Worm (Caenorhabditis elegans) whole organism, L2 larva: ENCODE data around the gene H17B01.5.

Experiments
- C34F6.9 ChIP-seq: fragments of 150-350 bp; optimal IDR thresholded peaks from 2 replicates; lab custom pipeline; 2014; ENCODE audit warnings: missing biosample characterization, missing genetic modification characterization
- F13H6.1 ChIP-seq: sonication (generic microtip); optimal IDR thresholded peaks from 2 replicates; lab custom pipeline; 2016; ENCODE audit warnings: missing genetic modification characterization, missing compliant biosample characterization
- R02D3.7 ChIP-seq: fragments of 150-350 bp; optimal IDR thresholded peaks from 2 replicates; lab custom pipeline; 2014; ENCODE audit warnings: missing biosample characterization, missing genetic modification characterization
- Y55F3AM.14 ChIP-seq: fragments of 200-800 bp; sonication (Bioruptor generic); optimal IDR thresholded peaks from 2 replicates; lab custom pipeline; 2018; ENCODE audit warnings: mild to moderate bottlenecking, missing genetic modification characterization, missing compliant biosample characterization
- ZK546.5 ChIP-seq: sonication (generic microtip); optimal IDR thresholded peaks from 2 replicates; lab custom pipeline; 2017; ENCODE audit warnings: missing biosample characterization, missing genetic modification characterization
- alr-1 ChIP-seq: fragments of 150-350 bp; optimal IDR thresholded peaks from 2 replicates; lab custom pipeline; 2014; ENCODE audit warnings: missing biosample characterization, missing genetic modification characterization
- aly-2 ChIP-seq: fragments of 150-350 bp; optimal IDR thresholded peaks from 2 replicates; lab custom pipeline; 2014; ENCODE audit warnings: missing biosample characterization, missing genetic modification characterization
- ama-1 ChIP-seq: fragments of 150-350 bp; optimal IDR thresholded peaks from 2 replicates; lab custom pipeline; 2018; ENCODE audit warnings: inconsistent platforms
- ceh-82 ChIP-seq: fragments of 150-350 bp; optimal IDR thresholded peaks from 2 replicates; lab custom pipeline; 2014; ENCODE audit warnings: missing biosample characterization, missing genetic modification characterization
- crh-2 ChIP-seq: sonication (generic microtip); optimal IDR thresholded peaks from 2 replicates; lab custom pipeline; 2017; ENCODE audit warnings: missing biosample characterization, missing genetic modification characterization
- egl-27 ChIP-seq: sonication (generic microtip); optimal IDR thresholded peaks from 3 replicates; lab custom pipeline; 2017; ENCODE audit warnings: missing biosample characterization, missing genetic modification reagents, missing genetic modification characterization
- elt-1 ChIP-seq: fragments of 150-350 bp; optimal IDR thresholded peaks from 2 replicates; lab custom pipeline; 2014; ENCODE audit warnings: missing biosample characterization, missing genetic modification characterization
- elt-3 ChIP-seq: sonication (generic microtip); optimal IDR thresholded peaks from 2 replicates; lab custom pipeline; 2017; ENCODE audit warnings: missing biosample characterization, missing genetic modification characterization
- fos-1 ChIP-seq: fragments of 150-350 bp; optimal IDR thresholded peaks from 2 replicates; lab custom pipeline; 2014; ENCODE audit warnings: missing biosample characterization, missing genetic modification characterization
- gmeb-1 ChIP-seq: fragments of 150-350 bp; optimal IDR thresholded peaks from 2 replicates; lab custom pipeline; 2014; ENCODE audit warnings: missing biosample characterization, missing genetic modification characterization
- lin-11 ChIP-seq: fragments of 150-350 bp; sonication (generic microtip); optimal IDR thresholded peaks from 2 replicates; lab custom pipeline; 2014; ENCODE audit warnings: missing biosample characterization, missing genetic modification characterization, inconsistent platforms, mixed read lengths
- lin-13 ChIP-seq: fragments of 150-350 bp; optimal IDR thresholded peaks from 2 replicates; lab custom pipeline; 2014; ENCODE audit warnings: missing biosample characterization, missing genetic modification reagents, missing genetic modification characterization
- lsy-2 ChIP-seq, 2 experiments: fragments of 150-350 bp in 1 of 2; sonication (generic microtip) in 1 of 2; optimal IDR thresholded peaks; 2 replicates each; lab custom pipeline; 2014 to 2017; ENCODE audit warnings: missing biosample characterization in 2 of 2, missing genetic modification characterization in 2 of 2
- mdl-1 ChIP-seq, 2 experiments: fragments of 150-350 bp in 1 of 2; sonication (generic microtip) in 1 of 2; optimal IDR thresholded peaks; 2 replicates each; lab custom pipeline; 2017; ENCODE audit warnings: missing biosample characterization in 2 of 2, missing genetic modification characterization in 2 of 2
- nhr-11 ChIP-seq: fragments of 150-350 bp; optimal IDR thresholded peaks from 2 replicates; lab custom pipeline; 2014; ENCODE audit warnings: missing biosample characterization, missing genetic modification characterization
- nhr-129 ChIP-seq: fragments of 150-350 bp; optimal IDR thresholded peaks from 2 replicates; lab custom pipeline; 2014; ENCODE audit warnings: missing biosample characterization, missing genetic modification characterization
- nhr-21 ChIP-seq: fragments of 150-350 bp; optimal IDR thresholded peaks from 2 replicates; lab custom pipeline; 2014; ENCODE audit warnings: missing biosample characterization, missing genetic modification characterization
- nhr-23 ChIP-seq: fragments of 150-350 bp; optimal IDR thresholded peaks from 2 replicates; lab custom pipeline; 2014; ENCODE audit warnings: missing biosample characterization, missing genetic modification reagents, missing genetic modification characterization
- nhr-25 ChIP-seq: fragments of 150-350 bp; sonication (generic microtip); optimal IDR thresholded peaks from 3 replicates; lab custom pipeline; 2014; ENCODE audit warnings: missing biosample characterization, missing genetic modification characterization
- nhr-6 ChIP-seq: fragments of 150-350 bp; optimal IDR thresholded peaks from 2 replicates; lab custom pipeline; 2014; ENCODE audit warnings: missing biosample characterization, missing genetic modification characterization
- nhr-77 ChIP-seq: fragments of 150-350 bp; optimal IDR thresholded peaks from 2 replicates; lab custom pipeline; 2014; ENCODE audit warnings: missing biosample characterization, missing genetic modification characterization
- peb-1 ChIP-seq: fragments of 150-350 bp; optimal IDR thresholded peaks from 2 replicates; lab custom pipeline; 2014; ENCODE audit warnings: missing biosample characterization, missing genetic modification characterization
- sma-3 ChIP-seq: sonication (generic microtip); optimal IDR thresholded peaks from 2 replicates; lab custom pipeline; 2016; ENCODE audit warnings: missing genetic modification reagents, missing genetic modification characterization, missing compliant biosample characterization
- sma-9 ChIP-seq, 2 experiments: fragments of 150-350 bp in 1 of 2; sonication (generic microtip) in 1 of 2; optimal IDR thresholded peaks; 2 replicates each; lab custom pipeline; 2014 to 2016; ENCODE audit warnings: missing genetic modification characterization in 2 of 2, mild to moderate bottlenecking in 1 of 2, missing biosample characterization in 1 of 2, missing compliant biosample characterization in 1 of 2, missing genetic modification reagents in 1 of 2, moderate library complexity in 1 of 2
- snpc-4 ChIP-seq: fragments of 150-350 bp; optimal IDR thresholded peaks from 2 replicates; lab custom pipeline; 2014; ENCODE audit warnings: missing biosample characterization, missing genetic modification characterization
- unc-39 ChIP-seq: fragments of 150-350 bp; optimal IDR thresholded peaks from 2 replicates; lab custom pipeline; 2014; ENCODE audit warnings: missing biosample characterization, missing genetic modification characterization
- unc-62 ChIP-seq: fragments of 150-350 bp; optimal IDR thresholded peaks from 2 replicates; lab custom pipeline; 2014; ENCODE audit warnings: missing biosample characterization, missing genetic modification reagents, missing genetic modification characterization
- zag-1 ChIP-seq: fragments of 150-350 bp; optimal IDR thresholded peaks from 2 replicates; lab custom pipeline; 2014; ENCODE audit warnings: missing biosample characterization, missing genetic modification characterization
- ztf-1 ChIP-seq: fragments of 200-800 bp; sonication (Bioruptor generic); conservative IDR thresholded peaks from 2 replicates; pipeline ENCODE4 v1.3.6; 2022; ENCODE audit warnings: missing genetic modification characterization, missing compliant biosample characterization
- ztf-11 ChIP-seq: sonication (generic microtip); optimal IDR thresholded peaks from 2 replicates; lab custom pipeline; 2017; ENCODE audit warnings: missing biosample characterization, missing genetic modification characterization

The H17B01.5 gene

DNA sequence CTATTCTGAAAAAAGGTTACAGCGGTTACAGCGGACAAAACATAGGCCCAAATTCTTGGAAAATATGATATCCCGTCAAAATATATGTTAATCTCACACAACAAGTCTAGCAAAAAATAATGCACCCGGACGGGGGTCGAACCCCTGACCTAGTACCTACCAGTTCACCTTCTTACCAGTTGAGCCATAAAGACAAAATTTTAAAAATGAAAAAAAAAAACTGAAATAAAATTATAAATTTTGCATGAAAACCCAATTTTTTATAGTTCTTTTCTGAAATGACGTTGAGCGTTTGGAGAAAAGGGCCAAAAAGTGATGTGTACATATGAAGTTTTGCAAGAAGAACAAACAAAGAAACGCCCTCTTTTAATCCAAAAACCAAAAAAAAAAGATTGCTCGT, 9.0 kb upstream of the H17B01.5 start:
- TF ChIP-seq ZK546.5 (tag; lab: Kevin White, UChicago) (no peak), nhr-21 (tag; lab: Kevin White, UChicago) (no peak), elt-1 (tag; lab: Kevin White, UChicago) (no peak), nhr-11 (no peak), nhr-129 (tag; lab: Kevin White, UChicago) (no peak), ztf-1 (GFP tag; lab: Robert Waterston, UW) (no peak), aly-2 (tag; lab: Kevin White, UChicago) (no peak), ztf-11 (tag; lab: Kevin White, UChicago) (no peak), sma-9 (GFP tag; optimal IDR thresholded peaks at IDR 0.05; lab: Kevin White, UChicago) (no peak), sma-9 (tag; optimal IDR thresholded peaks at IDR 0.05; lab: Kevin White, UChicago) (no peak), Y55F3AM.14 (no peak), nhr-23 (tag; lab: Kevin White, UChicago) (no peak), alr-1 (tag; lab: Kevin White, UChicago) (no peak), sma-3 (GFP tag; lab: Kevin White, UChicago) (no peak), lin-13 (GFP tag; lab: Kevin White, UChicago) (no peak), C34F6.9 (no peak), fos-1 (tag; lab: Kevin White, UChicago) (no peak), snpc-4 (tag; lab: Kevin White, UChicago) (no peak), ceh-82 (no peak), mdl-1 (tag; optimal IDR thresholded peaks at IDR 0.05; lab: Kevin White, UChicago) (no peak)

DNA sequence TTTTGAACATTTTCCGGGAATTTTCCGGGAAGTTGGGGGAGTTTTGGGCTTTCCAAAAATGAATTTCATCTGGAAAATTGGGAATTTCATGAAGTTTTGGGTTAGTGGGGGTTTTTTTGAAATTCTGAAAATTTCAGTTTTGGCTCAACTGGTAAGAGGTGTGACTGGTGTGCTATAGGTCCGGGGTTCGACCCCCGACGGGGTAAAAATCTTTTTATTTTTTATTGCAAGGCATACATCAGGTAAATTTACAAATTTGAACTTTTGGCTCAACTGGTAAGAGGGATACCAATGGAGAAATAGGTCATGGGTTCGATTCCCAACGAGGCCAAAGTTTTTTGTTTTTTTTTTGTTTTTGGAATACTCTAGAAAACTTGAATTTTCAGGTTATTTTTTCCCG, 8.3 kb upstream of the H17B01.5 start:
- TF ChIP-seq nhr-21 (tag; lab: Kevin White, UChicago) (no peak), sma-9 (GFP tag; optimal IDR thresholded peaks at IDR 0.05; lab: Kevin White, UChicago) (no peak), sma-9 (tag; optimal IDR thresholded peaks at IDR 0.05; lab: Kevin White, UChicago) (no peak), nhr-23 (tag; lab: Kevin White, UChicago) (no peak), crh-2 (tag; lab: Kevin White, UChicago) (no peak), ceh-82 (no peak), zag-1 (tag; lab: Kevin White, UChicago) (no peak), ama-1 (lab: Kevin White, UChicago) (no peak), elt-3 (tag; lab: Kevin White, UChicago) (no peak), elt-1 (tag; lab: Kevin White, UChicago) (no peak)

DNA sequence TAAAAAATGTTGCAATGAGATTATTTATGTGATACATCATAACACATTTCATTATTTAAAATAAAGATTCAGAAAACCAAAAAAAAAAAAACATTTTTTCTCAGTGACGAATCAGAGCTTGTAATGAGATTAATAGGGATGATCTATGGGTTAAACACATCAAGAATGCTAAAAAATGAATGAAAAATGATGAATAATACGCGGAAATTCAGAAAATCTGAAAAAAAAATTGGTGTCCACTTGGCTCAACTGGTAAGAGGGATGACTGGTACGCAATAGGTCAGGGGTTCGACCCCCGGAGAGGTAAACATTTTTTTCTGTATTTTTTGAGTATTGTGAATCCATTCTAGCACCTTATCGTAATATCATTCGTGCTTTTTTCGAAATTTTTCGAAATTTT, 5.1 kb upstream of the H17B01.5 start:
- TF ChIP-seq lsy-2 (tag; optimal IDR thresholded peaks at IDR 0.05; lab: Kevin White, UChicago): no peak
- TF ChIP-seq nhr-23 (tag; lab: Kevin White, UChicago): no peak
- TF ChIP-seq aly-2 (tag; lab: Kevin White, UChicago): no peak
- no peak for TF ChIP-seq elt-1 (tag; lab: Kevin White, UChicago)
- TF ChIP-seq lin-11: no peak
- no peak for TF ChIP-seq F13H6.1 (tag; lab: Kevin White, UChicago)
- TF ChIP-seq snpc-4 (tag; lab: Kevin White, UChicago): no peak
- no peak for TF ChIP-seq mdl-1 (tag; optimal IDR thresholded peaks at IDR 0.05; lab: Kevin White, UChicago)
- TF ChIP-seq ceh-82: no peak
- no peak for TF ChIP-seq peb-1 (tag; lab: Kevin White, UChicago)
- no peak for TF ChIP-seq nhr-25 (tag; lab: Kevin White, UChicago)
- TF ChIP-seq gmeb-1: no peak
- TF ChIP-seq nhr-6 (tag; lab: Kevin White, UChicago): no peak
- no peak for TF ChIP-seq C34F6.9
- TF ChIP-seq egl-27 (tag; lab: Kevin White, UChicago): no peak
- TF ChIP-seq nhr-129 (tag; lab: Kevin White, UChicago): no peak

DNA sequence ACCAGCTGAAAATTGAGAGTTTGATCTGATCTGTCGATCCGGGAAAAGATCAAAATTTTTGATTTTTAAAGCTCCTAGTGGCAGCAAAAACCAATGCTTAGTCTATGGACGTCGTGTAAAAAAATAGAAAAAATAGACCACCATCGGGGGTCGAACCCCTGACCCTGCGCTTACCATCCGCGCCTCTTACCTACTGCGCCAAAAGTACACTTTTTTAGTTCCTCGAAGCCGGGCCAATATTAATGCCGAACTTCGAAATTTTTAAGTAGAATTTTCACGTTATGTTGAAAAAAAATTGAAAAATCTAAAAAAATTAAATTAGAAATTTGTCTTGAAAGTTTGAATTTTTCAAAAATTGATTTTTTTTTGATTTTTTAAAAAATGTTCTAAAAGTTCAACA, 4.6 kb upstream of the H17B01.5 start:
- no peak for TF ChIP-seq gmeb-1
- TF ChIP-seq Y55F3AM.14: no peak
- TF ChIP-seq elt-3 (tag; lab: Kevin White, UChicago): no peak
- TF ChIP-seq unc-62 (GFP tag; lab: Kevin White, UChicago): no peak
- no peak for TF ChIP-seq F13H6.1 (tag; lab: Kevin White, UChicago)
- TF ChIP-seq lsy-2 (tag; optimal IDR thresholded peaks at IDR 0.05; lab: Kevin White, UChicago): no peak
- TF ChIP-seq unc-39: no peak
- no peak for TF ChIP-seq snpc-4 (tag; lab: Kevin White, UChicago)
- no peak for TF ChIP-seq nhr-77 (tag; lab: Kevin White, UChicago)
- no peak for TF ChIP-seq C34F6.9
- TF ChIP-seq alr-1 (tag; lab: Kevin White, UChicago): no peak
- TF ChIP-seq R02D3.7: no peak
- no peak for TF ChIP-seq lin-13 (GFP tag; lab: Kevin White, UChicago)
- TF ChIP-seq nhr-23 (tag; lab: Kevin White, UChicago): no peak
- no peak for TF ChIP-seq nhr-11
- no peak for TF ChIP-seq sma-9 (GFP tag; optimal IDR thresholded peaks at IDR 0.05; lab: Kevin White, UChicago)
- no peak for TF ChIP-seq sma-9 (tag; optimal IDR thresholded peaks at IDR 0.05; lab: Kevin White, UChicago)
- TF ChIP-seq lin-11: no peak
